Fruit fly (Drosophila melanogaster): ENCODE results near the gene MESR3.

- TF ChIP-seq CG8478 (optimal IDR thresholded peaks at IDR 0.05): no peak
- TF ChIP-seq CTCF (optimal IDR thresholded peaks at IDR 0.05): no peak
These were observed 39.7 kb downstream of the MESR3 start for dm6 chr2L:18656691-18657237.

Measured in S2 (cell line).